Fruit fly (Drosophila melanogaster) whole organism, embryonic: ENCODE data around the gene Usp30.

Source experiments
- Abd-B ChIP-seq: fragments of 200-800 bp; sonication (Bioruptor generic); optimal IDR thresholded peaks from 2 replicates; lab custom pipeline; 2018; ENCODE audit warnings: missing biosample characterization, mild to moderate bottlenecking, missing genetic modification characterization, moderate library complexity
- CG11398 ChIP-seq: fragments of 200-800 bp; sonication (Bioruptor generic); optimal IDR thresholded peaks from 2 replicates; lab custom pipeline; 2016; ENCODE audit warnings: missing biosample characterization, missing genetic modification characterization
- CG12391 ChIP-seq: fragments of 200-800 bp; sonication (Bioruptor generic); optimal IDR thresholded peaks from 3 replicates; lab custom pipeline; 2018; ENCODE audit warnings: missing biosample characterization, mild to moderate bottlenecking, missing genetic modification characterization, moderate library complexity
- CG15269 ChIP-seq: fragments of 200-800 bp; sonication (Bioruptor generic); optimal IDR thresholded peaks from 2 replicates; lab custom pipeline; 2018; ENCODE audit warnings: missing biosample characterization, mild to moderate bottlenecking, missing genetic modification characterization, moderate library complexity
- CG16863 ChIP-seq: fragments of 200-800 bp; sonication (Bioruptor generic); optimal IDR thresholded peaks from 3 replicates; lab custom pipeline; 2016; ENCODE audit warnings: missing biosample characterization, missing genetic modification characterization
- CG18262 ChIP-seq: fragments of 200-800 bp; optimal IDR thresholded peaks from 3 replicates; lab custom pipeline; 2019; ENCODE audit warnings: missing biosample characterization, mild to moderate bottlenecking, missing genetic modification characterization, moderate library complexity
- CG2129 ChIP-seq: fragments of 200-800 bp; sonication (Bioruptor generic); IDR thresholded peaks from 2 replicates; pipeline ENCODE4 v1.3.6; 2022; ENCODE audit warnings: missing biosample characterization, missing genetic modification characterization; ENCODE audit not compliant: partially characterized antibody
- CG30020 ChIP-seq: fragments of 200-800 bp; optimal IDR thresholded peaks from 2 replicates; lab custom pipeline; 2019; ENCODE audit warnings: missing biosample characterization, mild to moderate bottlenecking, missing genetic modification characterization, moderate library complexity
- CG3163 ChIP-seq: fragments of 200-800 bp; sonication (Bioruptor generic); optimal IDR thresholded peaks from 3 replicates; lab custom pipeline; 2016; ENCODE audit warnings: missing biosample characterization, missing genetic modification characterization
- CG3281 ChIP-seq: fragments of 200-800 bp; sonication (Bioruptor generic); optimal IDR thresholded peaks from 3 replicates; lab custom pipeline; 2017; ENCODE audit warnings: missing biosample characterization, mild to moderate bottlenecking, missing genetic modification characterization
- CG4730 ChIP-seq: fragments of 200-800 bp; sonication (Bioruptor generic); IDR thresholded peaks from 2 replicates; pipeline ENCODE4 v1.3.6; 2022; ENCODE audit warnings: missing biosample characterization, missing genetic modification characterization
- CG4854 ChIP-seq: fragments of 200-800 bp; sonication (Bioruptor generic); optimal IDR thresholded peaks from 2 replicates; lab custom pipeline; 2016; ENCODE audit warnings: missing biosample characterization, missing genetic modification characterization, inconsistent platforms
- CG6813 ChIP-seq: fragments of 200-800 bp; sonication (Bioruptor generic); optimal IDR thresholded peaks from 2 replicates; lab custom pipeline; 2017; ENCODE audit warnings: missing biosample characterization, missing genetic modification characterization, mild to moderate bottlenecking, moderate library complexity, missing genetic modification reagents
- CG7357 ChIP-seq: fragments of 200-800 bp; sonication (Bioruptor generic); IDR thresholded peaks from 3 replicates; pipeline ENCODE4 v1.3.6; 2022; ENCODE audit warnings: missing biosample characterization, missing genetic modification characterization
- CG7556 ChIP-seq: fragments of 200-800 bp; sonication (Bioruptor generic); optimal IDR thresholded peaks from 2 replicates; lab custom pipeline; 2017; ENCODE audit warnings: missing biosample characterization, mild to moderate bottlenecking, missing genetic modification characterization
- CG7987 ChIP-seq: fragments of 200-800 bp; sonication (Bioruptor generic); optimal IDR thresholded peaks from 2 replicates; lab custom pipeline; 2018; ENCODE audit warnings: missing biosample characterization, mild to moderate bottlenecking, missing genetic modification characterization, moderate library complexity
- CG8924 ChIP-seq: fragments of 200-800 bp; optimal IDR thresholded peaks from 3 replicates; lab custom pipeline; 2019; ENCODE audit warnings: missing biosample characterization, mild to moderate bottlenecking, missing genetic modification characterization, moderate library complexity
- CG9437 ChIP-seq: fragments of 200-800 bp; sonication (Bioruptor generic); optimal IDR thresholded peaks from 2 replicates; lab custom pipeline; 2018; ENCODE audit warnings: missing biosample characterization, mild to moderate bottlenecking, missing genetic modification characterization
- CG9727 ChIP-seq: fragments of 200-800 bp; sonication (Bioruptor generic); optimal IDR thresholded peaks from 3 replicates; lab custom pipeline; 2017; ENCODE audit warnings: missing biosample characterization, mild to moderate bottlenecking, missing genetic modification characterization
- CG9876 ChIP-seq: fragments of 200-800 bp; sonication (Bioruptor generic); optimal IDR thresholded peaks from 2 replicates; lab custom pipeline; 2016; ENCODE audit warnings: missing biosample characterization, missing genetic modification characterization
- CoRest ChIP-seq: fragments of 200-800 bp; sonication (Bioruptor generic); optimal IDR thresholded peaks from 3 replicates; lab custom pipeline; 2018; ENCODE audit warnings: missing biosample characterization, mild to moderate bottlenecking, missing genetic modification characterization, moderate library complexity
- Dek ChIP-seq: fragments of 200-800 bp; sonication (Bioruptor generic); optimal IDR thresholded peaks from 3 replicates; lab custom pipeline; 2019; ENCODE audit warnings: missing biosample characterization, mild to moderate bottlenecking, missing genetic modification characterization, moderate library complexity
- Dref ChIP-seq: fragments of 200-800 bp; sonication (Bioruptor generic); IDR thresholded peaks from 2 replicates; pipeline ENCODE4 v1.3.6; 2022; ENCODE audit warnings: missing biosample characterization, missing genetic modification characterization
- Hmr ChIP-seq: fragments of 200-800 bp; sonication (Bioruptor generic); optimal IDR thresholded peaks from 3 replicates; lab custom pipeline; 2017; ENCODE audit warnings: mild to moderate bottlenecking, missing biosample characterization, missing genetic modification reagents, missing genetic modification characterization
- Jarid2 ChIP-seq: fragments of 200-800 bp; sonication (Bioruptor generic); optimal IDR thresholded peaks from 3 replicates; lab custom pipeline; 2017; ENCODE audit warnings: mild to moderate bottlenecking, missing biosample characterization, missing genetic modification reagents, missing genetic modification characterization
- Lpt ChIP-seq: fragments of >200 bp; optimal IDR thresholded peaks from 2 replicates; lab custom pipeline; 2018; ENCODE audit warnings: missing biosample characterization, missing genetic modification characterization
- MESR4 ChIP-seq: fragments of 200-800 bp; sonication (Bioruptor generic); optimal IDR thresholded peaks from 2 replicates; lab custom pipeline; 2018; ENCODE audit warnings: missing biosample characterization, mild to moderate bottlenecking, missing genetic modification characterization, moderate library complexity
- Mad ChIP-seq: fragments of 200-800 bp; sonication (Bioruptor generic); optimal IDR thresholded peaks from 2 replicates; lab custom pipeline; 2016; ENCODE audit warnings: missing biosample characterization, missing genetic modification characterization
- NFAT ChIP-seq: fragments of 200-800 bp; sonication (Bioruptor generic); IDR thresholded peaks from 2 replicates; pipeline ENCODE4 v1.3.6; 2022; ENCODE audit warnings: missing biosample characterization, missing genetic modification characterization
- Rx ChIP-seq: fragments of 200-800 bp; sonication (Bioruptor generic); IDR thresholded peaks from 2 replicates; pipeline ENCODE4 v1.3.6; 2022; ENCODE audit warnings: missing biosample characterization, missing genetic modification characterization
- Xbp1 ChIP-seq: fragments of 200-800 bp; sonication (Bioruptor generic); optimal IDR thresholded peaks from 3 replicates; lab custom pipeline; 2016; ENCODE audit warnings: missing biosample characterization, mild to moderate bottlenecking, missing genetic modification characterization
- ara ChIP-seq: fragments of 200-800 bp; sonication (Bioruptor generic); IDR thresholded peaks from 2 replicates; pipeline ENCODE4 v1.3.6; 2022; ENCODE audit warnings: missing biosample characterization, missing genetic modification characterization
- ash1 ChIP-seq: fragments of 200-800 bp; sonication (Bioruptor generic); optimal IDR thresholded peaks from 2 replicates; lab custom pipeline; 2018; ENCODE audit warnings: missing biosample characterization, mild to moderate bottlenecking, missing genetic modification characterization
- az2 ChIP-seq: fragments of 200-800 bp; sonication (Bioruptor generic); optimal IDR thresholded peaks from 3 replicates; lab custom pipeline; 2016; ENCODE audit warnings: missing biosample characterization, missing genetic modification characterization
- crol ChIP-seq: fragments of 200-800 bp; sonication (Bioruptor generic); IDR thresholded peaks from 2 replicates; pipeline ENCODE4 v1.3.6; 2022; ENCODE audit warnings: missing biosample characterization, missing genetic modification characterization
- gsb-n ChIP-seq: fragments of 200-800 bp; sonication (Bioruptor generic); optimal IDR thresholded peaks from 3 replicates; lab custom pipeline; 2018; ENCODE audit warnings: missing biosample characterization, mild to moderate bottlenecking, missing genetic modification characterization
- hb ChIP-seq: fragments of 200-800 bp; sonication (Bioruptor generic); IDR thresholded peaks from 3 replicates; pipeline ENCODE4 v1.3.6; 2022; ENCODE audit warnings: missing biosample characterization, missing genetic modification characterization; ENCODE audit not compliant: partially characterized antibody
- jumu ChIP-seq: fragments of 200-800 bp; sonication (Bioruptor generic); optimal IDR thresholded peaks from 3 replicates; lab custom pipeline; 2016; ENCODE audit warnings: missing biosample characterization, missing genetic modification characterization
- lab ChIP-seq: fragments of 200-800 bp; sonication (Bioruptor generic); optimal IDR thresholded peaks from 3 replicates; lab custom pipeline; 2017; ENCODE audit warnings: missing biosample characterization, missing genetic modification characterization, mild to moderate bottlenecking, moderate library complexity, missing genetic modification reagents
- nom ChIP-seq: fragments of 200-800 bp; sonication (Bioruptor generic); optimal IDR thresholded peaks from 2 replicates; lab custom pipeline; 2017; ENCODE audit warnings: missing biosample characterization, missing genetic modification characterization, mild to moderate bottlenecking, moderate library complexity, missing genetic modification reagents
- odd ChIP-seq: fragments of 200-800 bp; sonication (Bioruptor generic); optimal IDR thresholded peaks from 2 replicates; lab custom pipeline; 2017; ENCODE audit warnings: missing biosample characterization, mild to moderate bottlenecking, missing genetic modification characterization
- otp ChIP-seq: fragments of 200-800 bp; sonication (Bioruptor generic); IDR thresholded peaks from 3 replicates; pipeline ENCODE4, ENCODE4 v1.3.6; 2022; ENCODE audit warnings: missing biosample characterization, missing genetic modification characterization
- pita ChIP-seq: fragments of 200-800 bp; sonication (Bioruptor generic); optimal IDR thresholded peaks from 2 replicates; lab custom pipeline; 2017; ENCODE audit warnings: missing biosample characterization, mild to moderate bottlenecking, missing genetic modification characterization
- pum ChIP-seq: fragments of 200-800 bp; sonication (Bioruptor generic); optimal IDR thresholded peaks from 2 replicates; lab custom pipeline; 2016; ENCODE audit warnings: missing biosample characterization, missing genetic modification characterization
- salm ChIP-seq: fragments of 200-800 bp; sonication (Bioruptor generic); optimal IDR thresholded peaks from 2 replicates; lab custom pipeline; 2018; ENCODE audit warnings: missing biosample characterization, mild to moderate bottlenecking, missing genetic modification characterization
- scrt ChIP-seq: fragments of 200-800 bp; sonication (Bioruptor generic); optimal IDR thresholded peaks from 2 replicates; lab custom pipeline; 2018; ENCODE audit warnings: missing biosample characterization, mild to moderate bottlenecking, missing genetic modification characterization, moderate library complexity
- tna ChIP-seq: fragments of 200-800 bp; sonication (Bioruptor generic); IDR thresholded peaks from 2 replicates; pipeline ENCODE4 v1.3.6; 2022; ENCODE audit warnings: missing biosample characterization, missing genetic modification characterization; ENCODE audit not compliant: partially characterized antibody
- vfl ChIP-seq: fragments of 200-800 bp; sonication (Bioruptor generic); optimal IDR thresholded peaks from 2 replicates; lab custom pipeline; 2016; ENCODE audit warnings: missing biosample characterization, missing genetic modification characterization
- zf30C ChIP-seq: fragments of 200-800 bp; sonication (Bioruptor generic); optimal IDR thresholded peaks from 3 replicates; lab custom pipeline; 2018; ENCODE audit warnings: missing biosample characterization, mild to moderate bottlenecking, missing genetic modification characterization

Gene Usp30

dm6 chrX:5895821-5896550 is 16.4 kb upstream of the Usp30 start (continued):
- TF ChIP-seq CoRest (peak; percentile 81), crol (GFP tag; lab: Robert Waterston, UW) (peak; percentile 80), ash1 (GFP tag; lab: Kevin White, UChicago) (peak; percentile 23), Dek (tag; lab: Kevin White, UChicago) (peak; percentile 80), pita (GFP tag; lab: Kevin White, UChicago) (no peak), pum (peak; percentile 82), gsb-n (tag; lab: Kevin White, UChicago) (peak; percentile 87), CG12391 (tag; lab: Kevin White, UChicago) (peak; percentile 88), Jarid2 (peak; percentile 65), Mad (GFP tag; lab: Kevin White, UChicago) (peak; percentile 69), salm (tag; lab: Kevin White, UChicago) (peak; percentile 86), CG7987 (peak; percentile 58), CG7357 (GFP tag; lab: Robert Waterston, UW) (peak; percentile 78), hb (GFP tag; lab: Robert Waterston, UW) (no peak), CG2129 (GFP tag; lab: Robert Waterston, UW) (no peak), CG11398 (GFP tag; lab: Kevin White, UChicago) (peak; percentile 87), CG7556 (peak; percentile 83), nom (GFP tag; lab: Kevin White, UChicago) (peak; percentile 99), scrt (GFP tag; lab: Kevin White, UChicago) (peak; percentile 69), ara (GFP tag; lab: Robert Waterston, UW) (peak; percentile 96), CG3163 (peak; percentile 67), CG6813 (GFP tag; lab: Kevin White, UChicago) (peak; percentile 89), odd (GFP tag; lab: Kevin White, UChicago) (peak; percentile 83), Lpt (no peak), vfl (GFP tag; lab: Kevin White, UChicago) (peak; percentile 42), Rx (GFP tag; lab: Robert Waterston, UW) (peak; percentile 92), CG4730 (GFP tag; lab: Robert Waterston, UW) (peak; percentile 78), tna (GFP tag; lab: Robert Waterston, UW) (no peak), Xbp1 (GFP tag; lab: Kevin White, UChicago) (peak; percentile 91), az2 (GFP tag; lab: Kevin White, UChicago) (peak; percentile 92), otp (peak; percentile 96), CG3281 (GFP tag; lab: Kevin White, UChicago) (peak; percentile 75), Abd-B (peak; percentile 83), jumu (GFP tag; lab: Kevin White, UChicago) (peak; percentile 91), Hmr (GFP tag; lab: Kevin White, UChicago) (peak; percentile 82), CG9437 (GFP tag; lab: Kevin White, UChicago) (peak; percentile 66), lab (GFP tag; lab: Kevin White, UChicago) (peak; percentile 93), CG16863 (GFP tag; lab: Kevin White, UChicago) (peak; percentile 92), zf30C (GFP tag; lab: Kevin White, UChicago) (no peak), CG18262 (tag; lab: Kevin White, UChicago) (peak; percentile 92), CG9727 (GFP tag; lab: Kevin White, UChicago) (peak; percentile 78), CG4854 (GFP tag; lab: Kevin White, UChicago) (peak; percentile 70), CG9876 (peak; percentile 70), CG8924 (tag; lab: Kevin White, UChicago) (peak; percentile 89), NFAT (peak; percentile 69), Dref (GFP tag; lab: Robert Waterston, UW) (no peak), MESR4 (GFP tag; lab: Kevin White, UChicago) (peak; percentile 21), CG15269 (peak; percentile 86), CG30020 (tag; lab: Kevin White, UChicago) (peak; percentile 44)
